Fruit fly (Drosophila melanogaster) whole organism, wandering third instar larva: Measurements from ENCODE around the gene Alp9.

Experiments
- Abd-B ChIP-seq: fragments of >200 bp; optimal IDR thresholded peaks from 2 replicates; lab custom pipeline; 2017; ENCODE audit warnings: missing biosample characterization, missing genetic modification characterization
- CG32264 ChIP-seq: fragments of 200-800 bp; sonication (Bioruptor generic); optimal IDR thresholded peaks from 2 replicates; lab custom pipeline; 2016; ENCODE audit warnings: missing biosample characterization, missing genetic modification characterization
- CG9705 ChIP-seq: fragments of 200-800 bp; sonication (Bioruptor generic); optimal IDR thresholded peaks from 2 replicates; lab custom pipeline; 2018; ENCODE audit warnings: missing biosample characterization, mild to moderate bottlenecking, missing genetic modification characterization
- CrebA ChIP-seq: fragments of 200-800 bp; sonication (Bioruptor generic); optimal IDR thresholded peaks from 2 replicates; lab custom pipeline; 2016; ENCODE audit warnings: missing biosample characterization, mild to moderate bottlenecking, missing genetic modification characterization, borderline replicate concordance
- Dfd ChIP-seq: fragments of >200 bp; optimal IDR thresholded peaks from 2 replicates; lab custom pipeline; 2017; ENCODE audit warnings: missing biosample characterization, missing genetic modification characterization
- Dif ChIP-seq: fragments of 200-275, 200-300 bp; sonication (Bioruptor generic); optimal IDR thresholded peaks from 2 replicates; lab custom pipeline; 2018; ENCODE audit warnings: missing biosample characterization, missing genetic modification characterization; ENCODE audit not compliant: partially characterized antibody
- GATAd ChIP-seq: sonication (Bioruptor generic); optimal IDR thresholded peaks from 2 replicates; lab custom pipeline; 2016; ENCODE audit warnings: missing biosample characterization, missing genetic modification characterization
- Hnf4 ChIP-seq: fragments of 200-800 bp; sonication (Bioruptor generic); optimal IDR thresholded peaks from 2 replicates; lab custom pipeline; 2016; ENCODE audit warnings: missing biosample characterization, mild to moderate bottlenecking, missing genetic modification characterization
- Hr78 ChIP-seq: fragments of >200 bp; optimal IDR thresholded peaks from 2 replicates; lab custom pipeline; 2017; ENCODE audit warnings: missing biosample characterization, missing genetic modification characterization
- Hr83 ChIP-seq: fragments of 200-300 bp; sonication (Bioruptor generic); optimal IDR thresholded peaks from 2 replicates; lab custom pipeline; 2016; ENCODE audit warnings: missing biosample characterization, mild to moderate bottlenecking, missing genetic modification characterization, moderate library complexity; ENCODE audit not compliant: poor library complexity, severe bottlenecking
- Jra ChIP-seq: sonication (Bioruptor generic); optimal IDR thresholded peaks from 2 replicates; lab custom pipeline; 2016; ENCODE audit warnings: missing biosample characterization, missing genetic modification characterization
- Mio ChIP-seq: sonication (Bioruptor generic); optimal IDR thresholded peaks from 2 replicates; lab custom pipeline; 2016; ENCODE audit warnings: missing biosample characterization, missing genetic modification characterization
- Myc ChIP-seq: fragments of >200 bp; optimal IDR thresholded peaks from 2 replicates; lab custom pipeline; 2017
- N ChIP-seq: fragments of >200 bp; optimal IDR thresholded peaks from 2 replicates; lab custom pipeline; 2018; ENCODE audit warnings: missing biosample characterization, missing external identifiers, missing genetic modification characterization
- OdsH ChIP-seq: fragments of 200-800 bp; sonication (Bioruptor generic); optimal IDR thresholded peaks from 2 replicates; lab custom pipeline; 2016; ENCODE audit warnings: missing biosample characterization, mild to moderate bottlenecking, missing genetic modification characterization
- Rel ChIP-seq, 2 experiments: fragments of 200-800 bp; sonication (Bioruptor generic) in 1 of 2; optimal IDR thresholded peaks; 2 replicates in 1 of 2; 3 replicates in 1 of 2; lab custom pipeline; 2016 to 2019; ENCODE audit warnings: mild to moderate bottlenecking in 2 of 2, missing biosample characterization in 2 of 2, missing genetic modification characterization in 2 of 2, moderate library complexity in 1 of 2
- Sp1 ChIP-seq: fragments of 200-800 bp; sonication (Bioruptor generic); optimal IDR thresholded peaks from 3 replicates; lab custom pipeline; 2019; ENCODE audit warnings: missing biosample characterization, mild to moderate bottlenecking, missing genetic modification characterization, moderate library complexity
- Vsx2 ChIP-seq: fragments of 200-300, 225-300 bp; sonication (Bioruptor generic); optimal IDR thresholded peaks from 2 replicates; lab custom pipeline; 2018; ENCODE audit warnings: missing biosample characterization, missing genetic modification characterization; ENCODE audit not compliant: partially characterized antibody
- br ChIP-seq: fragments of 200-800 bp; sonication (Bioruptor generic); optimal IDR thresholded peaks from 2 replicates; lab custom pipeline; 2016; ENCODE audit warnings: missing biosample characterization, missing genetic modification characterization
- brk ChIP-seq: fragments of 200-800 bp; sonication (Bioruptor generic); optimal IDR thresholded peaks from 2 replicates; lab custom pipeline; 2016; ENCODE audit warnings: missing biosample characterization, mild to moderate bottlenecking, missing genetic modification characterization
- dl ChIP-seq, 2 experiments: fragments of 175-275, 200-275 bp in 1 of 2; fragments of 200-275 bp in 1 of 2; sonication (Bioruptor generic); optimal IDR thresholded peaks; lab custom pipeline; 2018; ENCODE audit warnings: mild to moderate bottlenecking in 2 of 2, missing biosample characterization in 2 of 2, missing genetic modification characterization in 2 of 2, moderate library complexity in 2 of 2; ENCODE audit not compliant: partially characterized antibody in 2 of 2, insufficient read depth in 1 of 2
- dmrt93B ChIP-seq: fragments of 200-800 bp; sonication (Bioruptor generic); optimal IDR thresholded peaks from 2 replicates; lab custom pipeline; 2018; ENCODE audit warnings: missing biosample characterization, mild to moderate bottlenecking, missing genetic modification characterization
- ey ChIP-seq: fragments of 200-800 bp; sonication (Bioruptor generic); optimal IDR thresholded peaks from 2 replicates; lab custom pipeline; 2016; ENCODE audit warnings: missing biosample characterization, missing genetic modification characterization
- foxo ChIP-seq, 2 experiments: fragments of 200-800 bp; sonication (Bioruptor generic); optimal IDR thresholded peaks; 2 replicates in 1 of 2; 3 replicates in 1 of 2; lab custom pipeline; 2016 to 2017; ENCODE audit warnings: missing biosample characterization in 2 of 2, missing genetic modification characterization in 2 of 2
- fru ChIP-seq: fragments of 200-800 bp; sonication (Bioruptor generic); optimal IDR thresholded peaks from 3 replicates; lab custom pipeline; 2016; ENCODE audit warnings: missing biosample characterization, mild to moderate bottlenecking, missing genetic modification characterization
- h ChIP-seq: fragments of 200-800 bp; sonication (Bioruptor generic); optimal IDR thresholded peaks from 3 replicates; lab custom pipeline; 2016; ENCODE audit warnings: missing biosample characterization, mild to moderate bottlenecking, missing genetic modification characterization
- jim ChIP-seq: fragments of 175-275, 200-325 bp; sonication (Bioruptor generic); optimal IDR thresholded peaks from 2 replicates; lab custom pipeline; 2016; ENCODE audit warnings: missing biosample characterization, mild to moderate bottlenecking, missing genetic modification characterization
- lola ChIP-seq: fragments of >200 bp; optimal IDR thresholded peaks from 2 replicates; lab custom pipeline; 2017; ENCODE audit warnings: missing biosample characterization, missing genetic modification characterization
- pan ChIP-seq: fragments of >200 bp; optimal IDR thresholded peaks from 2 replicates; lab custom pipeline; 2017
- psq ChIP-seq: fragments of 200-800 bp; sonication (Bioruptor generic); optimal IDR thresholded peaks from 3 replicates; lab custom pipeline; 2017; ENCODE audit warnings: missing biosample characterization, mild to moderate bottlenecking, missing genetic modification characterization, moderate library complexity
- rgr ChIP-seq: fragments of 200-800 bp; sonication (Bioruptor generic); optimal IDR thresholded peaks from 3 replicates; lab custom pipeline; 2016; ENCODE audit warnings: missing biosample characterization, mild to moderate bottlenecking, missing genetic modification characterization
- sage ChIP-seq: fragments of 200-800 bp; sonication (Bioruptor generic); optimal IDR thresholded peaks from 2 replicates; lab custom pipeline; 2016; ENCODE audit warnings: missing biosample characterization, mild to moderate bottlenecking, missing genetic modification characterization
- sv ChIP-seq: fragments of 200-800 bp; sonication (Bioruptor generic); optimal IDR thresholded peaks from 3 replicates; lab custom pipeline; 2016; ENCODE audit warnings: missing biosample characterization, missing genetic modification characterization
- tai ChIP-seq: sonication (Bioruptor generic); optimal IDR thresholded peaks from 2 replicates; lab custom pipeline; 2016; ENCODE audit warnings: missing biosample characterization, missing genetic modification characterization
- usp ChIP-seq: fragments of >200 bp; optimal IDR thresholded peaks from 2 replicates; lab custom pipeline; 2017; ENCODE audit warnings: missing biosample characterization, missing genetic modification characterization

Alp9 gene

dm6 chr3L:5633247-5634187, 38.2 kb downstream of the Alp9 start (continued):
- TF ChIP-seq tai (GFP tag; lab: Kevin White, UChicago) (peak; percentile 63), Mio (GFP tag; lab: Kevin White, UChicago) (no peak), Jra (peak; percentile 71), fru (GFP tag; lab: Kevin White, UChicago) (peak; percentile 91), Hnf4 (GFP tag; lab: Kevin White, UChicago) (peak; percentile 77), br (GFP tag; lab: Kevin White, UChicago) (peak; percentile 87), sage (GFP tag; lab: Kevin White, UChicago) (peak; percentile 87), brk (GFP tag; lab: Kevin White, UChicago) (peak; percentile 17)

- TF ChIP-seq usp (GFP tag; lab: Kevin White, UChicago), result no peak
- TF ChIP-seq GATAd, result no peak
- no peak for TF ChIP-seq Sp1 (GFP tag; lab: Kevin White, UChicago)
- no peak for TF ChIP-seq rgr (GFP tag; lab: Kevin White, UChicago)
- peak in 1 of 2 experiments; percentile 26 for TF ChIP-seq dl (GFP tag; optimal IDR thresholded peaks at IDR 0.05; lab: Kevin White, UChicago; ENCODE audit: insufficient read depth in 1 of 2, partially characterized antibody in 2 of 2)
- TF ChIP-seq CrebA (GFP tag; lab: Kevin White, UChicago), result no peak
- TF ChIP-seq N (GFP tag; lab: Kevin White, UChicago), result no peak
- no peak for TF ChIP-seq fru (GFP tag; lab: Kevin White, UChicago)
- no peak for TF ChIP-seq CG9705 (GFP tag; lab: Kevin White, UChicago)
- TF ChIP-seq psq, result peak; percentile 78
- TF ChIP-seq sage (GFP tag; lab: Kevin White, UChicago), result no peak
- no peak for TF ChIP-seq OdsH
- TF ChIP-seq Hr78 (GFP tag; lab: Kevin White, UChicago), result no peak
- TF ChIP-seq Dfd (GFP tag; lab: Kevin White, UChicago), result peak; percentile 66
- no peak for TF ChIP-seq Hnf4 (GFP tag; lab: Kevin White, UChicago)
- TF ChIP-seq sv (GFP tag; lab: Kevin White, UChicago), result no peak
- TF ChIP-seq h (GFP tag; lab: Kevin White, UChicago), result no peak
- no peak for TF ChIP-seq brk (GFP tag; lab: Kevin White, UChicago)
- TF ChIP-seq Hr83 (GFP tag; lab: Kevin White, UChicago), result no peak
- TF ChIP-seq dmrt93B, result no peak
- TF ChIP-seq CG32264 (GFP tag; lab: Kevin White, UChicago), result no peak
- no peak for TF ChIP-seq Myc
- no peak for TF ChIP-seq Jra
- no peak for TF ChIP-seq foxo (GFP tag; optimal IDR thresholded peaks at IDR 0.05; lab: Kevin White, UChicago)
- no peak for TF ChIP-seq ey (GFP tag; lab: Kevin White, UChicago)
- no peak for TF ChIP-seq Abd-B (GFP tag; lab: Kevin White, UChicago)
- peak; percentile 27 for TF ChIP-seq Dif (GFP tag; lab: Kevin White, UChicago)
- no peak for TF ChIP-seq jim (GFP tag; lab: Kevin White, UChicago)
- no peak for TF ChIP-seq pan
- no peak for TF ChIP-seq Vsx2
- TF ChIP-seq Rel (GFP tag; optimal IDR thresholded peaks at IDR 0.05; lab: Kevin White, UChicago), result no peak
- no peak for TF ChIP-seq Rel (tag; optimal IDR thresholded peaks at IDR 0.05; lab: Kevin White, UChicago)
- TF ChIP-seq lola, result no peak
- no peak for TF ChIP-seq Mio (GFP tag; lab: Kevin White, UChicago)
Measured at dm6 chr3L:5634188-5634894, 39.0 kb downstream of the Alp9 start.
